Worm (Caenorhabditis elegans): Measurements from ENCODE around the gene cec-3.

cec-3 gene

DNA sequence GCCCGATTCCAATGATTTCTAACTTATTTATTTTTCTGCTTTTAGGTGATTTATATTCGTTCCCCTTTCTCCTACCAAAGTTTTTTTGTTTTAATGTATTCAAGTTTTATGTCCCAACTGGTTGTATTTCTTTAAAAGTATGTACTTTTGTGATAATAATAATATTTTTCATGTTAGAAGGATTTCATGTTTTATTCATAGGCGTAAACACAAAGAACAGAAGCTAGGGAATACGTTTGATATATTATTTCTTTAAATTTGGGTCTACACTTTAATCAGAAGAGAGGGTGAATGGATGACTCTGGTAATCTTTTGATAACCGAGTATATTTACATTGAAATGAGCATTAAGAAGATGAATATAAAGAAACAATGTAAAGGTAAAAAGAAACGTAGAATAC is 8.7 kb upstream of the cec-3 start:
- TF ChIP-seq nhr-11 (tag; optimal IDR thresholded peaks at IDR 0.05) (peak; percentile 32), lim-6 (tag; optimal IDR thresholded peaks at IDR 0.05) (no peak), unc-3 (GFP tag; conservative IDR thresholded peaks at IDR 0.05) (no peak), unc-3 (tag; optimal IDR thresholded peaks at IDR 0.05) (no peak)

DNA sequence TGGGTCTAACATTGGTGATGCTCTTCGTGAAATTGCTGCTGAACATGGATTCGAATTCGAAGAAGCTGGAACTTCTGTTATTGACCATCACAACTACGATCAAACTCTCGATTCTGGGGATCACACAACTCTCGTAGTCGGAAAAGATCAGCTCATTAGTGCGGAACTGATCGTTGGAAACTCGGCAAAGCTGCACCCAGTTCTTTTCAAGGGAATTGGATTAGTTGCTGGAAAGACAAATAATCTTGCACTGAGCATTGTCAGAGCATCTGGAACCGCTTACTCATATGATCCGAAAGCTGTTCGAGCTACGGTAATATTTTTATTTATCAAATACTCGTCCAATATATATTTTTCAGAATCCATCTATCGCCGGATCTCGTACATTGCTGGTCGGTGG is 7.5 kb upstream of the cec-3 start:
- TF ChIP-seq zip-5 (tag; optimal IDR thresholded peaks at IDR 0.05) (no peak), ceh-34 (tag; optimal IDR thresholded peaks at IDR 0.05) (no peak), tbx-7 (tag; optimal IDR thresholded peaks at IDR 0.05) (no peak), ceh-2 (tag; optimal IDR thresholded peaks at IDR 0.05) (no peak), tbx-2 (tag; optimal IDR thresholded peaks at IDR 0.05) (no peak), C08G9.2 (tag; optimal IDR thresholded peaks at IDR 0.05) (no peak), ref-2 (tag; optimal IDR thresholded peaks at IDR 0.05) (no peak), pros-1 (tag; optimal IDR thresholded peaks at IDR 0.05) (no peak), C38D4.7 (GFP tag; optimal IDR thresholded peaks at IDR 0.05) (no peak), ceh-24 (tag; optimal IDR thresholded peaks at IDR 0.05) (no peak), ttx-3 (tag; optimal IDR thresholded peaks at IDR 0.05) (no peak), nhr-232 (tag; optimal IDR thresholded peaks at IDR 0.05) (no peak), unc-86 (tag; optimal IDR thresholded peaks at IDR 0.05) (no peak), ceh-9 (tag; optimal IDR thresholded peaks at IDR 0.05) (no peak), hlh-15 (tag; optimal IDR thresholded peaks at IDR 0.05) (no peak)

ce11 chrII:7864207-7864606 is 6.8 kb upstream of the cec-3 start, which contains the start of gene ostb-1:
Gene ostb-1 (plus strand): TSS chrII:7864507.
- TF ChIP-seq fkh-10 (GFP tag; optimal IDR thresholded peaks at IDR 0.05) (no peak), elt-2 (tag; optimal IDR thresholded peaks at IDR 0.05) (peak; percentile 15), nfya-1 (tag; optimal IDR thresholded peaks at IDR 0.05) (peak; percentile 12), ceh-22 (tag; optimal IDR thresholded peaks at IDR 0.05) (no peak)

DNA sequence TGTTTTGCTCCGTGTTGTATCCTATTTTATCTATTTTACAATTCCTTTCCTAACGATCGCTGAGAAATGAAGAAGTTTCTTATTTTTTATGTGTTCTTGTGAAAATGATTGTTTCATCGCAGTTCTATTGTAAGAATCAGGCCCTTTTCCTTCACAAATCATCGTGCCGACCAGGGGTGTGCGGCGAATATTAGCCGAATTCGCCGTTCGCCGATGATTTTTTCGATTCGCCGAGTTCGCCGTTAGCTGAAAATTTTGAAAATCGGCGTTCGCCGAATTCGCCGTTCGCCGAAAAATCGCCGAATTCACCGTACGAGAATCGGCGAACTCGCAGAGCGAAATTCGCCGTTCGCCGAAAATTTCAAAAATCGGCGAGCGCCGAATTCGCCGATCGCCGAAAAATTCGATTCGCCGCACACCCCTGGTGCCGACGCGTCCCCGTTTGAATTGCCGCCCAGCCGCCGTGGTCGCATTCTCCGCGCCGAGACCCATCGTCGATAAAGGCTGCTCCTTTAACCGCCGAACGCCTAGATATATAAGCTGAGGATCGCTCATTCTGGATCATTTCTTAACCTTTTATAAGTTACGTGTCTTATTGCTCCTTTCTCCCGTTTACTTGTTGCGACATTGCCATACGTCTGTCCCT is 6.2 kb upstream of the cec-3 start:
- TF ChIP-seq sox-4 (tag; optimal IDR thresholded peaks at IDR 0.05) (no peak), dve-1 (tag; optimal IDR thresholded peaks at IDR 0.05) (no peak), K09A11.1 (tag; optimal IDR thresholded peaks at IDR 0.05; ENCODE audit: insufficient read depth) (peak; percentile 29)

- no peak for TF ChIP-seq fkh-10 (GFP tag; optimal IDR thresholded peaks at IDR 0.05)
- peak; percentile 30 for TF ChIP-seq unc-55 (GFP tag; optimal IDR thresholded peaks at IDR 0.05)
- peak; percentile 24 for TF ChIP-seq tbx-2 (tag; optimal IDR thresholded peaks at IDR 0.05)
- no peak for TF ChIP-seq odd-2 (tag; optimal IDR thresholded peaks at IDR 0.05)
- TF ChIP-seq nfya-1 (tag; optimal IDR thresholded peaks at IDR 0.05), result peak; percentile 40
- no peak for TF ChIP-seq K02D7.2 (tag; optimal IDR thresholded peaks at IDR 0.05)
- no peak for TF ChIP-seq rnt-1 (tag; optimal IDR thresholded peaks at IDR 0.05)
- no peak for TF ChIP-seq sox-4 (tag; optimal IDR thresholded peaks at IDR 0.05)
- TF ChIP-seq F13H6.1 (tag; optimal IDR thresholded peaks at IDR 0.05), result no peak
- TF ChIP-seq hlh-13 (GFP tag; optimal IDR thresholded peaks at IDR 0.05), result no peak
- peak; percentile 68 for TF ChIP-seq ceh-31 (tag; optimal IDR thresholded peaks at IDR 0.05)
- TF ChIP-seq ref-2 (tag; optimal IDR thresholded peaks at IDR 0.05), result peak; percentile 36
- no peak for TF ChIP-seq npax-4 (tag; optimal IDR thresholded peaks at IDR 0.05)
- no peak for TF ChIP-seq ahr-1 (tag; optimal IDR thresholded peaks at IDR 0.05)
- TF ChIP-seq ceh-34 (tag; optimal IDR thresholded peaks at IDR 0.05), result peak; percentile 36
- TF ChIP-seq ceh-9 (tag; optimal IDR thresholded peaks at IDR 0.05), result no peak
- no peak for TF ChIP-seq pax-1 (tag; optimal IDR thresholded peaks at IDR 0.05)
- no peak for TF ChIP-seq mec-3 (tag; optimal IDR thresholded peaks at IDR 0.05; ENCODE audit: borderline replicate concordance)
- no peak for TF ChIP-seq ceh-14 (tag; optimal IDR thresholded peaks at IDR 0.05)
- TF ChIP-seq pqm-1 (tag; optimal IDR thresholded peaks at IDR 0.05), result no peak
- no peak for TF ChIP-seq eyg-1 (tag; optimal IDR thresholded peaks at IDR 0.05)
- no peak for TF ChIP-seq ceh-48 (tag; optimal IDR thresholded peaks at IDR 0.05)
- TF ChIP-seq madf-2 (tag; optimal IDR thresholded peaks at IDR 0.05), result no peak
Measured at ce11 chrII:7860221-7860928, 3.0 kb upstream of the cec-3 start, which contains the start of gene lin-5. Gene lin-5 (plus strand): TSS chrII:7860574.
